Fruit fly (Drosophila melanogaster) whole organism, embryonic: ENCODE results near the gene Cyp4d1.

Source experiments
- Fer1 ChIP-seq: fragments of 200-800 bp; sonication (Bioruptor generic); optimal IDR thresholded peaks from 2 replicates; lab custom pipeline; 2017; ENCODE audit warnings: missing biosample characterization, mild to moderate bottlenecking, missing genetic modification characterization
- Nf-YA ChIP-seq: fragments of 200-800 bp; sonication (Bioruptor generic); IDR thresholded peaks from 2 replicates; pipeline ENCODE4 v1.3.6; 2022; ENCODE audit warnings: missing biosample characterization, missing genetic modification characterization
- Six4 ChIP-seq: fragments of 200-800 bp; sonication (Bioruptor generic); optimal IDR thresholded peaks from 2 replicates; lab custom pipeline; 2016; ENCODE audit warnings: missing biosample characterization, missing genetic modification characterization
- crc ChIP-seq: fragments of 200-800 bp; sonication (Bioruptor generic); optimal IDR thresholded peaks from 2 replicates; lab custom pipeline; 2016; ENCODE audit warnings: missing biosample characterization, missing genetic modification characterization
- hth ChIP-seq: fragments of >200 bp; optimal IDR thresholded peaks from 2 replicates; lab custom pipeline; 2017; ENCODE audit warnings: inconsistent platforms

dm6 chrX:2142275-2142934, 19.6 kb downstream of the Cyp4d1 start:
- TF ChIP-seq hth (lab: Kevin White, UChicago) (no peak), Fer1 (no peak), Nf-YA (no peak), Six4 (GFP tag; lab: Kevin White, UChicago) (no peak), crc (no peak)
